Fruit fly (Drosophila melanogaster) whole organism, embryonic: ENCODE measurements around the gene CG6345.
A peak's percentile ranks its signal among the peaks of the same experiment; 100 is the strongest.

Experiments used
- Ada2b ChIP-seq: fragments of 200-800 bp; sonication (Bioruptor generic); IDR thresholded peaks from 2 replicates; pipeline ENCODE4 v1.3.6; 2022; ENCODE audit warnings: missing biosample characterization, missing genetic modification characterization
- Aef1 ChIP-seq: fragments of 200-800 bp; sonication (Bioruptor generic); IDR thresholded peaks from 3 replicates; pipeline ENCODE4 v1.3.6; 2022; ENCODE audit warnings: missing biosample characterization, missing genetic modification characterization
- Asciz ChIP-seq: fragments of 200-800 bp; sonication (Bioruptor generic); optimal IDR thresholded peaks from 2 replicates; lab custom pipeline; 2017; ENCODE audit warnings: missing biosample characterization, mild to moderate bottlenecking, missing genetic modification characterization, missing genetic modification reagents
- CG11696 ChIP-seq: fragments of 200-800 bp; sonication (Bioruptor generic); IDR thresholded peaks from 2 replicates; pipeline ENCODE4 v1.3.6; 2022; ENCODE audit warnings: missing biosample characterization, missing genetic modification characterization
- CG13894 ChIP-seq: fragments of 200-800 bp; sonication (Bioruptor generic); optimal IDR thresholded peaks from 3 replicates; lab custom pipeline; 2018; ENCODE audit warnings: missing biosample characterization, mild to moderate bottlenecking, missing genetic modification characterization, moderate library complexity
- CG14667 ChIP-seq: fragments of 200-800 bp; sonication (Bioruptor generic); IDR thresholded peaks from 2 replicates; pipeline ENCODE4 v1.3.6; 2022; ENCODE audit warnings: missing biosample characterization, missing genetic modification characterization
- CG2199 ChIP-seq: fragments of 200-800 bp; sonication (Bioruptor generic); IDR thresholded peaks from 3 replicates; pipeline ENCODE4 v1.3.6; 2022; ENCODE audit warnings: missing biosample characterization, missing genetic modification characterization
- CG30020 ChIP-seq: fragments of 200-800 bp; optimal IDR thresholded peaks from 2 replicates; lab custom pipeline; 2019; ENCODE audit warnings: missing biosample characterization, mild to moderate bottlenecking, missing genetic modification characterization, moderate library complexity
- CG31224 ChIP-seq: fragments of 200-800 bp; sonication (Bioruptor generic); IDR thresholded peaks from 2 replicates; pipeline ENCODE4 v1.3.6; 2022; ENCODE audit warnings: missing biosample characterization, missing genetic modification characterization
- CG34224 ChIP-seq: fragments of 200-800 bp; sonication (Bioruptor generic); IDR thresholded peaks from 3 replicates; pipeline ENCODE4 v1.3.6; 2022; ENCODE audit warnings: missing biosample characterization, missing genetic modification characterization; ENCODE audit not compliant: partially characterized antibody
- CG34376 ChIP-seq: fragments of 200-800 bp; sonication (Bioruptor generic); optimal IDR thresholded peaks from 2 replicates; lab custom pipeline; 2018; ENCODE audit warnings: missing biosample characterization, mild to moderate bottlenecking, missing genetic modification characterization
- CG4707 ChIP-seq: fragments of 200-800 bp; sonication (Bioruptor generic); optimal IDR thresholded peaks from 2 replicates; lab custom pipeline; 2018; ENCODE audit warnings: missing biosample characterization, mild to moderate bottlenecking, missing genetic modification characterization, moderate library complexity
- CG4854 ChIP-seq: fragments of 200-800 bp; sonication (Bioruptor generic); optimal IDR thresholded peaks from 2 replicates; lab custom pipeline; 2016; ENCODE audit warnings: missing biosample characterization, missing genetic modification characterization, inconsistent platforms
- CG7372 ChIP-seq: fragments of 200-800 bp; sonication (Bioruptor generic); IDR thresholded peaks from 2 replicates; pipeline ENCODE4 v1.3.6; 2022; ENCODE audit warnings: missing biosample characterization, missing genetic modification characterization
- CG8290 ChIP-seq, 3 experiments: fragments of 200-800 bp; sonication (Bioruptor generic); optimal IDR thresholded peaks; 2 replicates each; lab custom pipeline; 2016 to 2019; ENCODE audit warnings: missing biosample characterization in 3 of 3, missing genetic modification characterization in 3 of 3, mild to moderate bottlenecking in 2 of 3, moderate library complexity in 1 of 3
- CG9817 ChIP-seq: fragments of 200-800 bp; sonication (Bioruptor generic); optimal IDR thresholded peaks from 2 replicates; lab custom pipeline; 2018; ENCODE audit warnings: missing biosample characterization, mild to moderate bottlenecking, missing genetic modification characterization, moderate library complexity
- Dll ChIP-seq: fragments of 200-800 bp; sonication (Bioruptor generic); IDR thresholded peaks from 4 replicates; pipeline ENCODE4 v1.3.6; 2022; ENCODE audit warnings: missing biosample characterization, missing genetic modification characterization; ENCODE audit not compliant: partially characterized antibody
- Doc3 ChIP-seq: fragments of 200-800 bp; sonication (Bioruptor generic); IDR thresholded peaks from 3 replicates; pipeline ENCODE4 v1.3.6; 2022; ENCODE audit warnings: missing biosample characterization, missing genetic modification characterization; ENCODE audit not compliant: partially characterized antibody
- HLH54F ChIP-seq: fragments of 200-800 bp; sonication (Bioruptor generic); optimal IDR thresholded peaks from 3 replicates; lab custom pipeline; 2016; ENCODE audit warnings: missing biosample characterization, missing genetic modification characterization
- Lhr ChIP-seq: fragments of 200-800 bp; sonication (Bioruptor generic); optimal IDR thresholded peaks from 3 replicates; lab custom pipeline; 2017; ENCODE audit warnings: mild to moderate bottlenecking, missing biosample characterization, missing genetic modification reagents, missing genetic modification characterization
- Med ChIP-seq: fragments of 200-800 bp; sonication (Bioruptor generic); peaks from one replicate; lab custom pipeline; 2016; ENCODE audit warnings: missing biosample characterization, missing genetic modification characterization, mild to moderate bottlenecking, inconsistent platforms, moderate library complexity
- Mrtf ChIP-seq: fragments of 200-800 bp; sonication (Bioruptor generic); IDR thresholded peaks from 3 replicates; pipeline ENCODE4 v1.3.6; 2022; ENCODE audit warnings: missing biosample characterization, missing genetic modification characterization
- Myb ChIP-seq: fragments of 200-800 bp; sonication (Bioruptor generic); optimal IDR thresholded peaks from 2 replicates; lab custom pipeline; 2016; ENCODE audit warnings: missing biosample characterization, missing genetic modification characterization
- ase ChIP-seq: fragments of 200-800 bp; sonication (Bioruptor generic); IDR thresholded peaks from 3 replicates; pipeline ENCODE4 v1.3.6; 2022; ENCODE audit warnings: missing biosample characterization, missing genetic modification characterization
- cas ChIP-seq: fragments of 200-800 bp; sonication (Bioruptor generic); IDR thresholded peaks from 2 replicates; pipeline ENCODE4 v1.3.6; 2022; ENCODE audit warnings: missing biosample characterization, missing genetic modification characterization
- chinmo ChIP-seq: fragments of 200-800 bp; sonication (Bioruptor generic); IDR thresholded peaks from 4 replicates; pipeline ENCODE4 v1.3.6; 2022; ENCODE audit warnings: missing biosample characterization, missing genetic modification characterization; ENCODE audit not compliant: partially characterized antibody
- chn ChIP-seq: fragments of 200-800 bp; sonication (Bioruptor generic); optimal IDR thresholded peaks from 2 replicates; lab custom pipeline; 2016; ENCODE audit warnings: missing biosample characterization, missing genetic modification characterization
- ci ChIP-seq: fragments of 200-800 bp; sonication (Bioruptor generic); IDR thresholded peaks from 3 replicates; pipeline ENCODE4 v1.3.6; 2022; ENCODE audit warnings: missing biosample characterization, missing genetic modification characterization
- cwo ChIP-seq: fragments of 200-800 bp; sonication (Bioruptor generic); optimal IDR thresholded peaks from 3 replicates; lab custom pipeline; 2017; ENCODE audit warnings: missing biosample characterization, missing genetic modification characterization, mild to moderate bottlenecking, moderate library complexity, missing genetic modification reagents
- dimm ChIP-seq: fragments of 200-800 bp; sonication (Bioruptor generic); IDR thresholded peaks from 2 replicates; pipeline ENCODE4 v1.3.6; 2022; ENCODE audit warnings: missing biosample characterization, missing genetic modification characterization
- disco-r ChIP-seq: fragments of 200-800 bp; sonication (Bioruptor generic); optimal IDR thresholded peaks from 2 replicates; lab custom pipeline; 2016; ENCODE audit warnings: missing biosample characterization, missing genetic modification characterization
- dmrt11E ChIP-seq: fragments of 200-800 bp; sonication (Bioruptor generic); optimal IDR thresholded peaks from 3 replicates; lab custom pipeline; 2018; ENCODE audit warnings: missing biosample characterization, mild to moderate bottlenecking, missing genetic modification characterization, moderate library complexity
- dysf ChIP-seq: fragments of 200-800 bp; sonication (Bioruptor generic); IDR thresholded peaks from 3 replicates; pipeline ENCODE4 v1.3.6; 2022; ENCODE audit warnings: missing biosample characterization, missing genetic modification characterization
- esg ChIP-seq: fragments of 200-800 bp; sonication (Bioruptor generic); conservative IDR thresholded peaks from 2 replicates; pipeline ENCODE4 v1.3.6; 2022; ENCODE audit warnings: missing biosample characterization, missing genetic modification characterization
- hkb ChIP-seq, 2 experiments: fragments of 200-800 bp in 1 of 2; fragments of >200 bp in 1 of 2; sonication (Bioruptor generic) in 1 of 2; IDR thresholded peaks in 1 of 2; optimal IDR thresholded peaks in 1 of 2; 2 replicates each; pipeline versions ENCODE4 v1.3.6 to Lab custom; 2017 to 2022; ENCODE audit warnings: missing biosample characterization in 1 of 2, missing genetic modification characterization in 1 of 2
- jing ChIP-seq: fragments of 200-800 bp; sonication (Bioruptor generic); optimal IDR thresholded peaks from 2 replicates; lab custom pipeline; 2018; ENCODE audit warnings: missing biosample characterization, mild to moderate bottlenecking, missing genetic modification characterization
- lmd ChIP-seq: fragments of 200-800 bp; sonication (Bioruptor generic); IDR thresholded peaks from 2 replicates; pipeline ENCODE4 v1.3.6; 2022; ENCODE audit warnings: missing biosample characterization, missing genetic modification characterization
- nerfin-1 ChIP-seq: fragments of 200-800 bp; sonication (Bioruptor generic); optimal IDR thresholded peaks from 3 replicates; lab custom pipeline; 2019; ENCODE audit warnings: missing biosample characterization, mild to moderate bottlenecking, missing genetic modification characterization, moderate library complexity
- nom ChIP-seq: fragments of 200-800 bp; sonication (Bioruptor generic); optimal IDR thresholded peaks from 2 replicates; lab custom pipeline; 2017; ENCODE audit warnings: missing biosample characterization, missing genetic modification characterization, mild to moderate bottlenecking, moderate library complexity, missing genetic modification reagents
- pb ChIP-seq: fragments of 200-800 bp; sonication (Bioruptor generic); optimal IDR thresholded peaks from 3 replicates; lab custom pipeline; 2016; ENCODE audit warnings: missing biosample characterization, missing genetic modification characterization
- peb ChIP-seq: fragments of 200-800 bp; sonication (Bioruptor generic); IDR thresholded peaks from 2 replicates; pipeline ENCODE4 v1.3.6; 2022; ENCODE audit warnings: missing biosample characterization, missing genetic modification characterization
- row ChIP-seq: fragments of 200-800 bp; sonication (Bioruptor generic); IDR thresholded peaks from 3 replicates; pipeline ENCODE4 v1.3.6; 2022; ENCODE audit warnings: missing biosample characterization, missing genetic modification characterization
- sim ChIP-seq: fragments of 200-800 bp; sonication (Bioruptor generic); IDR thresholded peaks from 2 replicates; pipeline ENCODE4 v1.3.6; 2022; ENCODE audit warnings: missing biosample characterization, missing genetic modification characterization
- tup ChIP-seq: fragments of 200-800 bp; sonication (Bioruptor generic); optimal IDR thresholded peaks from 2 replicates; lab custom pipeline; 2016; ENCODE audit warnings: missing biosample characterization, mild to moderate bottlenecking, missing genetic modification characterization, moderate library complexity
- z ChIP-seq: fragments of 200-800 bp; sonication (Bioruptor generic); IDR thresholded peaks from 3 replicates; pipeline ENCODE4 v1.3.6; 2022; ENCODE audit warnings: missing biosample characterization, missing genetic modification characterization
- zen2 ChIP-seq: fragments of 200-800 bp; sonication (Bioruptor generic); IDR thresholded peaks from 3 replicates; pipeline ENCODE4 v1.3.6; 2022; ENCODE audit warnings: missing biosample characterization, missing genetic modification characterization; ENCODE audit not compliant: partially characterized antibody
- zfh1 ChIP-seq: fragments of 200-800 bp; sonication (Bioruptor generic); IDR thresholded peaks from 3 replicates; pipeline ENCODE4 v1.3.6; 2022; ENCODE audit warnings: missing biosample characterization, missing genetic modification characterization

CG6345 gene

DNA sequence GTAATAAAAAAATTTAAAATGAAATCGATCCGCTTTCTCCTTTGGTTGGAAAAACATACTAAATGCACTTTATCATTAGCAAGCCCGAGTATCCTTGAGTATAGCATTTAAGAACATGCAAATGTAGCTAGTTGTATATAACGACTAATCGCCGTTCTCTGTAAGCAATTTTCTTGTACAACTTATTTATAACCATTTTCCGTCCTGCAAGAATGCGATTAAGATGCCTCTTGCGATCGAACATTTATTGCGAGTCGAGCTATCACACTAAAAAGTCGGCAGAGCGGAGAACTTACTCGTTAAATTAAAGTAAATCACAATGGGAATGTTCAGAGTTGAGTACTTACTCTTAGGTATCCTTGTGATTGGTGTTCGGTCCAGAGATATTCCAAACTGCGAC is 15.1 kb downstream of the CG6345 start, which contains the start of gene mthl11:
TSS of gene mthl11 (plus strand) at position 301 of the 400 bp plus-strand sequence.
- TF ChIP-seq Myb (GFP tag; lab: Kevin White, UChicago) (no peak), Asciz (GFP tag; lab: Kevin White, UChicago) (no peak), CG11696 (GFP tag; lab: Robert Waterston, UW) (no peak), Aef1 (no peak), chn (GFP tag; lab: Kevin White, UChicago) (no peak)

DNA sequence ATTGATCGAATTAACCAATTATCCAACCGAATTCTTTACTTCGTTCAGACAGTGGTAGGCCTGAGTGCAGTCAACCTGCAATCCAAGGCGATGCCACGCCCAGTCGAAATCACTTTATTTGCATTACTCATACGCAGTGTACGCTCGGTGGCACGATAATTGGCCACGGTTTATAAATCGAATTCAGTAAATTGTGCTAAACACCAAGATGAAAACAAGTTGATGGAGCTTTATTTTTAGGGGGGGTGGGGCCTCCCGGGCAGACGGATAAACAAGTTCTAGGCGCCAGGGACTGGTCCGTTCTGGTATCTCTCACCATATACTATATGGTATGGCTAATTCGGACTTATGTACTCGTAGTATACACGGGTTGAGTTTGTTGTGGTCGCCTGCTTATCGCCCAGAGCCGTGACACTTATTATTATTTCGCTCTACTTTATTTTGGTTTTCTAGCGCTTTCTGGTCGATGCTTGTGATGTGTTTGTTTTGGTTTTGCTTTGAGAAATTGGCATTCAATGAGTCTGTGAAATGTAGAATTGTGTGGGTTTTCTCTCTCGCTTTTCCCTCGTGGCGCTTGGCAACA is 20.5 kb downstream of the CG6345 start:
- peak; percentile 60; the same call in 2 of the 4 replicates for TF ChIP-seq chinmo
- TF ChIP-seq Mrtf (GFP tag; lab: Robert Waterston, UW) = no peak
- TF ChIP-seq sim (GFP tag; lab: Robert Waterston, UW) = no peak
- no peak for TF ChIP-seq Lhr (GFP tag; lab: Kevin White, UChicago)
- TF ChIP-seq nerfin-1 = no peak
- TF ChIP-seq CG30020 (tag; lab: Kevin White, UChicago) = no peak
- no peak for TF ChIP-seq CG14667 (GFP tag; lab: Robert Waterston, UW)
- no peak for TF ChIP-seq cas (GFP tag; lab: Robert Waterston, UW)
- no peak for TF ChIP-seq CG13894 (tag; lab: Kevin White, UChicago)
- no peak for TF ChIP-seq Ada2b (GFP tag; lab: Robert Waterston, UW)
- TF ChIP-seq CG34224 (GFP tag; lab: Robert Waterston, UW) = peak; percentile 12; the same call in 1 of the 3 replicates
- TF ChIP-seq hkb (optimal IDR thresholded peaks at IDR 0.05; lab: Kevin White, UChicago) = no peak
- no peak for TF ChIP-seq hkb (GFP tag; IDR thresholded peaks at IDR 0.05; lab: Robert Waterston, UW)
- TF ChIP-seq peb = no peak
- no peak for TF ChIP-seq zen2 (GFP tag; lab: Robert Waterston, UW)
- TF ChIP-seq Med = peak; percentile 72
- peak; percentile 91 for TF ChIP-seq cwo (GFP tag; lab: Kevin White, UChicago)
- peak; percentile 6 for TF ChIP-seq nom (GFP tag; lab: Kevin White, UChicago)
- TF ChIP-seq CG4707 = no peak
- TF ChIP-seq dimm (GFP tag; lab: Robert Waterston, UW) = 0 out of 2 replicates have a peak, but pooled peaks have one; percentile 2
- no peak for TF ChIP-seq disco-r
- TF ChIP-seq Myb (GFP tag; lab: Kevin White, UChicago) = no peak
- TF ChIP-seq Doc3 (GFP tag; lab: Robert Waterston, UW) = no peak
- no peak for TF ChIP-seq dmrt11E (tag; lab: Kevin White, UChicago)
- no peak for TF ChIP-seq HLH54F (GFP tag; lab: Kevin White, UChicago)
- no peak for TF ChIP-seq CG4854 (GFP tag; lab: Kevin White, UChicago)
- no peak for TF ChIP-seq zfh1
- no peak for TF ChIP-seq pb

DNA sequence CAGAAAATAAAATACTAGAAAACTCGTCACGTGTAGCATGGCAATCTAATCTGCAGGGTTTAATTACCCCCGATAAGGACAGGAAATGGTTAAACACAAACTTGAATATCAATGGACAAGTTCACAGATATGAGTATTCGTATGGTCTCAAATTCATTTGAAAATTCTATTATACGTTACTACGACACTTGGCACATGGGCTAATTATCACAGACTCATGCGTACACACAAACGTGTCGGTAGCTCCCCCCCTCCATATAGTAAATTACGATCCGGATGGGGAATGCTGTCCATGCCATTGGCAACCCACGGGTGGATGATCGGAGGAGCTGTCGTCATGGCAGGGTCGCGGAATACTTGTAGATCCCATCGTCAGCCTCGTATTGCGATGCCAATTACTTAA is 21.5 kb downstream of the CG6345 start:
- TF ChIP-seq CG8290 (GFP tag; optimal IDR thresholded peaks at IDR 0.05; lab: Kevin White, UChicago) (no peak), CG8290 (tag; optimal IDR thresholded peaks at IDR 0.05; lab: Kevin White, UChicago) (peak in 1 of 2 experiments; percentile 5), jing (GFP tag; lab: Kevin White, UChicago) (no peak), ci (GFP tag; lab: Robert Waterston, UW) (0 out of 3 replicates have a peak, but pooled peaks have one; percentile 33), ase (GFP tag; lab: Robert Waterston, UW) (0 out of 3 replicates have a peak, but pooled peaks have one; percentile 11), CG31224 (GFP tag; lab: Robert Waterston, UW) (no peak), row (GFP tag; lab: Robert Waterston, UW) (no peak), CG2199 (GFP tag; lab: Robert Waterston, UW) (0 out of 3 replicates have a peak, but pooled peaks have one; percentile 13), esg (GFP tag; lab: Robert Waterston, UW) (no peak), CG34376 (peak; percentile 73), Dll (GFP tag; lab: Robert Waterston, UW) (no peak), dysf (0 out of 3 replicates have a peak, but pooled peaks have one; percentile 39), z (GFP tag; lab: Robert Waterston, UW) (0 out of 3 replicates have a peak, but pooled peaks have one; percentile 20), CG9817 (tag; lab: Kevin White, UChicago) (no peak), lmd (GFP tag; lab: Robert Waterston, UW) (no peak), CG7372 (GFP tag; lab: Robert Waterston, UW) (no peak), cwo (GFP tag; lab: Kevin White, UChicago) (peak; percentile 100), tup (no peak)
